Worm (Caenorhabditis elegans) whole organism, midembryonic: ENCODE results near the gene C16A3.5.

Experiments used
- T22C8.4 ChIP-seq: fragments of 200-800 bp; sonication (Bioruptor generic); IDR thresholded peaks from 2 replicates; pipeline ENCODE4 v1.3.6; 2022; ENCODE audit warnings: missing genetic modification characterization, missing compliant biosample characterization
- cog-1 ChIP-seq: sonication (generic microtip); optimal IDR thresholded peaks from 2 replicates; lab custom pipeline; 2016; ENCODE audit warnings: missing genetic modification characterization, missing compliant biosample characterization
- flt-1 ChIP-seq: fragments of 200-800 bp; sonication (Bioruptor generic); IDR thresholded peaks from 2 replicates; pipeline ENCODE4 v1.3.6; 2022; ENCODE audit warnings: missing genetic modification characterization, missing compliant biosample characterization

DNA sequence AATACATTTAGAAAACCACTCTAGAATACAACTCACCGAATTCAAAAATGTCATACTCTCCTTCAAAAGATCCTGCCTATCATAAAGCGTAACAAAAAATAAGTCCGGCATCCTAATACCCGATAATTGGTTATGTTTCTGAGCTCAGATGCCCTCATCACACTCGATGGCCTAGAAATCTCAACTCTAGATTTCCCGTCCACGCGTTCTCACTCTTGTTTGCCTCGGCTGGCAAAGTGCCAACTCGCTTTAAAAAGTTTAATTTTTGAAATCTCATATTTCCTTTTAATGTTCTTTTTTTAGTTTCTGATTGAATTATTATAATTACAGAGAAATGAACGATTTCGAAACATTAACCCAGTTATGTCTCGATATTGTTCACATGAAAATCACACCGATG, 12.9 kb upstream of the C16A3.5 start, which contains the start of the genes C56G2.15 and thoc-2:
- TF ChIP-seq cog-1 (tag; lab: Kevin White, UChicago), result no peak
- no peak for TF ChIP-seq flt-1 (GFP tag; lab: Robert Waterston, UW)
- no peak for TF ChIP-seq T22C8.4
